Fruit fly (Drosophila melanogaster): ENCODE measurements around the gene CG14323.

CG14323 gene

dm6 chr3R:17604198-17604879, 17.6 kb downstream of the CG14323 start:
- TF ChIP-seq psq (optimal IDR thresholded peaks at IDR 0.05) (no peak), ttk (optimal IDR thresholded peaks at IDR 0.05) (no peak), Myc (optimal IDR thresholded peaks at IDR 0.05) (no peak), insv (optimal IDR thresholded peaks at IDR 0.05) (no peak)

DNA sequence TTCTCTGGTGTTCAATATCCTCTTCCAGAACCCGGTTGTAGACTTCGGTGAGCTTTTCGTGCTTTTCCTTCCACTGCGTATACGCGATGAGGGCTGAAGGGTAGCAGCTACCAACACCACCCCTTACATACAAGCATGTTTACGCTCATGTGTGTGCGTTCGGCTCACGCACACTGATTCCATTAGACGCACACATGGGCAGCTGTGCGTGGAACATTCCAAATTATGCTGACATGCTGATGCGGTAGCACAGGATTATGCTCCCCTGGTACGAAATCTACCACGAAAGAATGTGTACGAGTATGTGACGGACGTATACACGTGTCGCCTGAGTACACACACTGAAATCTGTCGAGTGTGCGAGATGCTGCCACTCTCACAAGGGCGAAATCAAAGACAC, 18.2 kb downstream of the CG14323 start:
- no peak for TF ChIP-seq Myc (optimal IDR thresholded peaks at IDR 0.05)

- TF ChIP-seq Sin3A (optimal IDR thresholded peaks at IDR 0.05) (no peak), ttk (optimal IDR thresholded peaks at IDR 0.05) (no peak), psq (optimal IDR thresholded peaks at IDR 0.05) (no peak), h (optimal IDR thresholded peaks at IDR 0.05) (no peak), Myc (optimal IDR thresholded peaks at IDR 0.05) (no peak), insv (optimal IDR thresholded peaks at IDR 0.05) (no peak)
Measured at dm6 chr3R:17602974-17603373, 18.9 kb downstream of the CG14323 start.

DNA sequence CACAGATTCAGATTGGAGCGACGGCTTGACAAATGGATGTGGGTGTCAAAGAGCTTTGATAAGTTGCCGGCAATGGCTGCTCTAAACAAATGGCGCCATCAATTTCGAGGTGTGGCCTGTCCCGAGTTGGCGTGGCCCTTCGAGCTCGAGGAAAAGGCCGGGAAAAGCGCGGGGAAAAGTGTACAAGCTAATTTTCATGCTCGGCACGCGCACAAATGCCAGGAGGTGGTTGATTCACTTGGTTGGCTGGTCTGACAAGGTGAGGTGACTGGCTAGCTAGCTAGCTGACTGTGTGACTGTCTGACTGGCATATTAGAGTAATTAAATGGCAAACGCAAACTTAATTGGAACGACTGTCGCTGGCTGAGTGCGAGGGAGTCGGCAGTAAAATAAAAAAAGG, 20.0 kb downstream of the CG14323 start:
- TF ChIP-seq Sin3A (optimal IDR thresholded peaks at IDR 0.05), result no peak
- no peak for TF ChIP-seq psq (optimal IDR thresholded peaks at IDR 0.05)
- no peak for TF ChIP-seq Myc (optimal IDR thresholded peaks at IDR 0.05)
- no peak for TF ChIP-seq insv (optimal IDR thresholded peaks at IDR 0.05)
- no peak for TF ChIP-seq ttk (optimal IDR thresholded peaks at IDR 0.05)

DNA sequence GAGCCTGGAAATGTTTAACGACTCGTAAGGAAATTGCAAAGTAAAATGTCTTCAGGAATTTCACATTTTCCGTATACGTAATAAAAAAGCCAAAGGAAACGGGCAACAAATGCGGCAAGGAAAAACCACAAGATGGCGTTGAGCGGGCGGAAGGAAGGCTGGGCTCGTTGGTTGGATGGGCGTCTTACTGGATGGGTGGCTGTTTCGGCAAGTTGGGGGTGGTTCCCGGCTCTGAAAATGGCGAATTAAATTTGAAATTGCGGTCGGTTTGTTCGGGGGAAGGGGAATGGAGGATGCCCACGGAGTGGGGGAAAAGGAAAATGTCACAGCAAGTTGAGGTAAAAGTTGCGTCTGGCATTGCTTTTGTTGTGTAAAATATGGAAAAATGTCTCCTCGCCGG, 22.2 kb downstream of the CG14323 start:
- TF ChIP-seq insv (optimal IDR thresholded peaks at IDR 0.05) (no peak), psq (optimal IDR thresholded peaks at IDR 0.05) (no peak), ttk (optimal IDR thresholded peaks at IDR 0.05) (no peak), Myc (optimal IDR thresholded peaks at IDR 0.05) (no peak), h (optimal IDR thresholded peaks at IDR 0.05) (no peak), Sin3A (optimal IDR thresholded peaks at IDR 0.05) (no peak)

- no peak for TF ChIP-seq psq (optimal IDR thresholded peaks at IDR 0.05)
- TF ChIP-seq insv (optimal IDR thresholded peaks at IDR 0.05), result no peak
- TF ChIP-seq Myc (optimal IDR thresholded peaks at IDR 0.05), result no peak
- TF ChIP-seq ttk (optimal IDR thresholded peaks at IDR 0.05), result no peak
- no peak for TF ChIP-seq h (optimal IDR thresholded peaks at IDR 0.05)
- TF ChIP-seq Sin3A (optimal IDR thresholded peaks at IDR 0.05), result no peak
Measured at dm6 chr3R:17596236-17596635, 25.7 kb downstream of the CG14323 start, which contains the start of gene CG7606. Gene CG7606 (plus strand): TSS chr3R:17596536.

- TF ChIP-seq Myc (optimal IDR thresholded peaks at IDR 0.05) (no peak), ttk (optimal IDR thresholded peaks at IDR 0.05) (no peak), Sin3A (optimal IDR thresholded peaks at IDR 0.05) (no peak), psq (optimal IDR thresholded peaks at IDR 0.05) (no peak), h (optimal IDR thresholded peaks at IDR 0.05) (no peak), insv (optimal IDR thresholded peaks at IDR 0.05) (no peak)
Measured at dm6 chr3R:17595084-17595483, 26.8 kb downstream of the CG14323 start, which contains the start of gene Sgs5. Gene Sgs5 (plus strand): TSS chr3R:17595362.

dm6 chr3R:17594086-17594485, 27.8 kb downstream of the CG14323 start, which contains the start of gene Sgs5bis:
Gene Sgs5bis (plus strand): TSS chr3R:17594386.
- TF ChIP-seq insv (optimal IDR thresholded peaks at IDR 0.05) (no peak), psq (optimal IDR thresholded peaks at IDR 0.05) (no peak), ttk (optimal IDR thresholded peaks at IDR 0.05) (no peak), Sin3A (optimal IDR thresholded peaks at IDR 0.05) (no peak), h (optimal IDR thresholded peaks at IDR 0.05) (no peak), Myc (optimal IDR thresholded peaks at IDR 0.05) (no peak)

dm6 chr3R:17593470-17593869, 28.4 kb downstream of the CG14323 start:
- TF ChIP-seq Sin3A (optimal IDR thresholded peaks at IDR 0.05) (no peak), psq (optimal IDR thresholded peaks at IDR 0.05) (no peak), Myc (optimal IDR thresholded peaks at IDR 0.05) (no peak), h (optimal IDR thresholded peaks at IDR 0.05) (no peak), ttk (optimal IDR thresholded peaks at IDR 0.05) (no peak), insv (optimal IDR thresholded peaks at IDR 0.05) (no peak)

- no peak for TF ChIP-seq Myc (optimal IDR thresholded peaks at IDR 0.05)
- no peak for TF ChIP-seq Sin3A (optimal IDR thresholded peaks at IDR 0.05)
- no peak for TF ChIP-seq ttk (optimal IDR thresholded peaks at IDR 0.05)
- no peak for TF ChIP-seq h (optimal IDR thresholded peaks at IDR 0.05)
- no peak for TF ChIP-seq psq (optimal IDR thresholded peaks at IDR 0.05)
- no peak for TF ChIP-seq insv (optimal IDR thresholded peaks at IDR 0.05)
Measured at dm6 chr3R:17591831-17592230, 30.1 kb downstream of the CG14323 start.

- no peak for TF ChIP-seq Sin3A (optimal IDR thresholded peaks at IDR 0.05)
- no peak for TF ChIP-seq insv (optimal IDR thresholded peaks at IDR 0.05)
- no peak for TF ChIP-seq ttk (optimal IDR thresholded peaks at IDR 0.05)
- TF ChIP-seq h (optimal IDR thresholded peaks at IDR 0.05), result no peak
- no peak for TF ChIP-seq Myc (optimal IDR thresholded peaks at IDR 0.05)
Measured at dm6 chr3R:17588805-17589204, 33.1 kb downstream of the CG14323 start.

DNA sequence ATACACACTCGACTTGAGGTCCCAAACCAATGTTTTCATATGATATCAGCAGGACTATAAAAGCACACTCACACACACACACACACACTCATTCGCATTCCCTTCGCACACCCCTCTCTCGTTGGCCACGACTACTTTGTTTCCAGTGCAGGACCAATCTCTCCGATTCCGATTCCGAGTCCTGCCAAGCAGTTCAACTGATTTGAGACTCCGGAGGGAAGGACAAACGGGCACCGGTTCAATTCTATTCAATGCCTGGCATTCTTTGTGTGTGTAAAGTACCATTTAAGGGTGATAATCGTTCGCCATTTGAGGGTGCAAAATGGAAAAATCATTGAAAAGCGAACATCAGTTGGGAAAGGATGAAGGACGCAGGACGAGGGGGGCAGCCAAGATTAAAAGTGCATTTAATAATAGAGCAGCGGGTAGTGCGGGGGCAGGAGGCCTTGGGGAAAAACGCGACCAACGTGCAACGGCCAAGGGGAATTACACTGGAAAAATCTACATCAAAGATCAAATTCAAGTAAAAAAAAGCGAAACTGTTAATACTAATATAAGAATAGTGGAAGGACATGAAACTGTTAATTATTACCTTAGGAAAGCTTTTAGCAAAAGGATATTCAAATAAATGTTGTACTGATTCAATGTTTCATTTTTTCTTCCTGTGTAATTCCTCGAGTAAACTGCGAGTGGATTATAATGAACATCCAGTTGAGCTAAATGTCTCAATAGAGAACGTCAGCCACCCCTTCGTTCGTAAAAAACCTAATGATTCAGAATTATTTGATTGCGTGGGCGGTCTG, 38.1 kb downstream of the CG14323 start:
- TF ChIP-seq ttk (optimal IDR thresholded peaks at IDR 0.05) (no peak), insv (optimal IDR thresholded peaks at IDR 0.05) (no peak), Myc (optimal IDR thresholded peaks at IDR 0.05) (no peak), h (optimal IDR thresholded peaks at IDR 0.05) (no peak), Sin3A (optimal IDR thresholded peaks at IDR 0.05) (no peak), psq (optimal IDR thresholded peaks at IDR 0.05) (no peak)
